Fruit fly (Drosophila melanogaster): ENCODE data around the gene CG4619.

CG4619 gene

DNA sequence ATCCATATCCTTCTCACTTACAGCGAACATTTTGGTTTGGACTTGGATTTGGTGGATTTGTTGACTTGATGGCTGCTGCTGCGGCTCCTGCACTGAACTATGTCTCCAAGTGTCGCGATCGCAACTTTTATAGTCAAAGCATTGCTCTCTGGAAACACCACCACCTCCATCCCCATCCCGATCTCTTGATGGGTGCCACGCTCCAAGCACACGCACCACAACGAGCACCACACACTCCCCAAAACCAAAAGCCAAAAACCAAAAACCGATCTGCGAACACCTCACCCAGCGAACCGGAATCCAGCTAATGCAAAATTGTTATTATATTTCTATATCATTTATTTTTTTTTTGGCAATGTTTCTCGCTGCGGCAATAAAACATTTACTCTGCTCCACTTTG is 5.6 kb upstream of the CG4619 start, which contains the start of gene Cpr30F:
Gene Cpr30F (minus strand): TSS at position 101 of the 400 bp plus-strand sequence.
- TF ChIP-seq dm (GFP tag; optimal IDR thresholded peaks at IDR 0.05) (no peak), gsb (GFP tag; IDR thresholded peaks at IDR 0.05) (no peak), Hand (GFP tag; optimal IDR thresholded peaks at IDR 0.05) (no peak), Atf6 (GFP tag; IDR thresholded peaks at IDR 0.05) (no peak), CG15479 (GFP tag; optimal IDR thresholded peaks at IDR 0.05) (no peak), CoRest (tag; optimal IDR thresholded peaks at IDR 0.05) (no peak), bigmax (GFP tag; optimal IDR thresholded peaks at IDR 0.05) (no peak), al (GFP tag; IDR thresholded peaks at IDR 0.05) (no peak), ERR (GFP tag; optimal IDR thresholded peaks at IDR 0.05) (no peak)

DNA sequence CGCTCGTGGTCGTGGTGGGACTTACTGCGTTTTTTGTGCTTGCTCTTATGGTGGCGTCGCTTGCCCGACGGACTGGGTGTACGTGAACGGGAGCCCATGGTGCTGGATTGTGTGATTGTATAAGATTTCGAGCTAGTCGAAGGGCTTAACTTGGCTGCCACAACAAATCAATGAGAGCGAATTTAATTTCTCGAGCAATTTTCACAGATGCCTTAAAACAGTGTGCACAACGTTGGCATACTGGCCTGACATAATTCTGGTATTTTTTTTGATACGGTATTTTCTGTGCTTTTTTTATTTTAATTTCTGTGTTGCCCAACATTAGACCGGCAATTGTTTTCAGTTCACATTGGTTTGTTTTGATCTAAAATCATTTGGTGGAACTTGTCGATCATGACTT is 755 bp upstream of the CG4619 start, which contains the start of gene Arglu1:
Gene Arglu1 (minus strand): TSS at position 227 of the 400 bp plus-strand sequence.
- TF ChIP-seq MESR4 (GFP tag; optimal IDR thresholded peaks at IDR 0.05) (peak; percentile 85), Hr39 (optimal IDR thresholded peaks at IDR 0.05) (no peak), Rfx (GFP tag; IDR thresholded peaks at IDR 0.05) (peak; percentile 61), Meics (GFP tag; optimal IDR thresholded peaks at IDR 0.05) (peak; percentile 13), ssp (GFP tag; IDR thresholded peaks at IDR 0.05) (0 out of 2 replicates have a peak, but pooled peaks have one; percentile 18), vnd (GFP tag; IDR thresholded peaks at IDR 0.05; ENCODE audit: partially characterized antibody) (no peak), CG3838 (GFP tag; optimal IDR thresholded peaks at IDR 0.05) (no peak), Myb (GFP tag; optimal IDR thresholded peaks at IDR 0.05) (peak; percentile 26), CG12299 (tag; optimal IDR thresholded peaks at IDR 0.05) (no peak), CG2120 (GFP tag; optimal IDR thresholded peaks at IDR 0.05) (peak; percentile 46), CG3163 (GFP tag; optimal IDR thresholded peaks at IDR 0.05) (peak; percentile 14), Ets97D (GFP tag; optimal IDR thresholded peaks at IDR 0.05) (peak; percentile 37), Blimp-1 (GFP tag; optimal IDR thresholded peaks at IDR 0.05) (no peak), pho (GFP tag; optimal IDR thresholded peaks at IDR 0.05) (peak; percentile 15), HLH3B (GFP tag; IDR thresholded peaks at IDR 0.05) (no peak), CG3847 (GFP tag; IDR thresholded peaks at IDR 0.05) (0 out of 2 replicates have a peak, but pooled peaks have one; percentile 32), MBD-R2 (GFP tag; IDR thresholded peaks at IDR 0.05) (peak; percentile 88), CG15514 (GFP tag; optimal IDR thresholded peaks at IDR 0.05) (peak; percentile 78), crp (GFP tag; optimal IDR thresholded peaks at IDR 0.05) (peak in 1 of 2 experiments; percentile 41), BEAF-32 (GFP tag; optimal IDR thresholded peaks at IDR 0.05) (peak; percentile 6), Hr51 (GFP tag; optimal IDR thresholded peaks at IDR 0.05) (peak in 1 of 2 experiments; percentile 6), mam (GFP tag; optimal IDR thresholded peaks at IDR 0.05) (peak; percentile 53), NfI (GFP tag; optimal IDR thresholded peaks at IDR 0.05) (peak; percentile 26), Dbx (GFP tag; IDR thresholded peaks at IDR 0.05) (peak; percentile 57; the same call in 1 of the 3 replicates), Hey (tag; optimal IDR thresholded peaks at IDR 0.05) (no peak), pros (GFP tag; optimal IDR thresholded peaks at IDR 0.05) (no peak), CG3995 (GFP tag; optimal IDR thresholded peaks at IDR 0.05) (peak; percentile 1), eyg (GFP tag; optimal IDR thresholded peaks at IDR 0.05) (peak; percentile 25), CG13624 (GFP tag; optimal IDR thresholded peaks at IDR 0.05) (peak; percentile 26), lab (GFP tag; optimal IDR thresholded peaks at IDR 0.05) (peak; percentile 33), pzg (GFP tag; optimal IDR thresholded peaks at IDR 0.05) (peak; percentile 60), Med (GFP tag) (peak; percentile 88), CG11247 (GFP tag; IDR thresholded peaks at IDR 0.05) (peak; percentile 39; the same call in 1 of the 2 replicates), Bteb2 (GFP tag; optimal IDR thresholded peaks at IDR 0.05) (no peak), jumu (GFP tag; optimal IDR thresholded peaks at IDR 0.05) (peak; percentile 26), CG4617 (GFP tag; optimal IDR thresholded peaks at IDR 0.05; ENCODE audit: borderline replicate concordance) (peak; percentile 87), CG6272 (GFP tag; IDR thresholded peaks at IDR 0.05) (no peak), CG17186 (GFP tag; optimal IDR thresholded peaks at IDR 0.05) (no peak), Ptx1 (GFP tag; IDR thresholded peaks at IDR 0.05) (peak; percentile 39; the same call in 1 of the 2 replicates), Drgx (GFP tag; IDR thresholded peaks at IDR 0.05) (0 out of 2 replicates have a peak, but pooled peaks have one; percentile 14), Dref (GFP tag; IDR thresholded peaks at IDR 0.05) (0 out of 2 replicates have a peak, but pooled peaks have one; percentile 34)
